Fruit fly (Drosophila melanogaster) whole organism, pupa: ENCODE data around the gene Cpr65Ax1.

Experiments used
- CG4496 ChIP-seq: fragments of 200-800 bp; sonication (Bioruptor generic); IDR thresholded peaks from 3 replicates; pipeline ENCODE4 v1.3.6; 2022; ENCODE audit warnings: missing biosample characterization, missing genetic modification characterization
- CG8159 ChIP-seq: fragments of 200-800 bp; sonication (Bioruptor generic); optimal IDR thresholded peaks from 3 replicates; lab custom pipeline; 2018; ENCODE audit warnings: missing biosample characterization, mild to moderate bottlenecking, missing genetic modification characterization, moderate library complexity
- CG9948 ChIP-seq: fragments of 200-800 bp; sonication (Bioruptor generic); optimal IDR thresholded peaks from 2 replicates; lab custom pipeline; 2018; ENCODE audit warnings: missing biosample characterization, mild to moderate bottlenecking, missing genetic modification characterization, moderate library complexity
- EcR ChIP-seq: fragments of 200-800 bp; sonication (Bioruptor generic); optimal IDR thresholded peaks from 3 replicates; lab custom pipeline; 2019; ENCODE audit warnings: missing biosample characterization, missing genetic modification characterization, mild to moderate bottlenecking, moderate library complexity, missing genetic modification reagents
- Ets98B ChIP-seq: fragments of 200-800 bp; sonication (Bioruptor generic); IDR thresholded peaks from 2 replicates; pipeline ENCODE4 v1.3.6; 2022; ENCODE audit warnings: missing biosample characterization, missing genetic modification characterization
- Snoo ChIP-seq: fragments of 200-800 bp; sonication (Bioruptor generic); optimal IDR thresholded peaks from 3 replicates; lab custom pipeline; 2017; ENCODE audit warnings: missing biosample characterization, mild to moderate bottlenecking, missing genetic modification characterization, inconsistent platforms

dm6 chr3L:6144769-6145220 lies 3.0 kb downstream of the Cpr65Ax1 start, which contains the start of gene Lcp65Ac:
- TF ChIP-seq Ets98B: no peak
- TF ChIP-seq CG4496: no peak
- TF ChIP-seq CG8159: no peak
- TF ChIP-seq EcR: no peak
- TF ChIP-seq Snoo (tag; lab: Kevin White, UChicago): no peak
- no peak for TF ChIP-seq CG9948 (tag; lab: Kevin White, UChicago)
